Worm (Caenorhabditis elegans) whole organism, L4 larva: Measurements from ENCODE around the gene Y37H2A.14.

Source experiments
- F10B5.3 ChIP-seq: sonication (generic microtip); optimal IDR thresholded peaks from 2 replicates; lab custom pipeline; 2016; ENCODE audit warnings: mild to moderate bottlenecking, missing genetic modification characterization, missing compliant biosample characterization
- F37D6.2 ChIP-seq: sonication (generic microtip); optimal IDR thresholded peaks from 2 replicates; lab custom pipeline; 2016; ENCODE audit warnings: mild to moderate bottlenecking, missing genetic modification characterization, missing compliant biosample characterization
- F44E2.7 ChIP-seq: fragments of 200-800 bp; sonication (Bioruptor generic); IDR thresholded peaks from 2 replicates; pipeline ENCODE4 v2.1.2; 2022; ENCODE audit warnings: missing genetic modification characterization, missing compliant biosample characterization
- T20F7.1 ChIP-seq: fragments of 200-800 bp; sonication (Bioruptor generic); optimal IDR thresholded peaks from 2 replicates; lab custom pipeline; 2018; ENCODE audit warnings: mild to moderate bottlenecking, missing genetic modification characterization, missing compliant biosample characterization
- Y5F2A.4 ChIP-seq: fragments of 200-800 bp; sonication (Bioruptor generic); optimal IDR thresholded peaks from 2 replicates; lab custom pipeline; 2018; ENCODE audit warnings: mild to moderate bottlenecking, missing genetic modification characterization, missing compliant biosample characterization
- ZK546.5 ChIP-seq, 2 experiments: sonication (generic microtip); optimal IDR thresholded peaks; 2 replicates each; lab custom pipeline; 2017; ENCODE audit warnings: missing biosample characterization in 2 of 2, missing genetic modification characterization in 2 of 2
- aha-1 ChIP-seq: fragments of 150-350 bp; peaks from one replicate; lab custom pipeline; 2014; ENCODE audit warnings: missing biosample characterization, missing genetic modification characterization
- ceh-28 ChIP-seq: fragments of 150-350 bp; optimal IDR thresholded peaks from 2 replicates; lab custom pipeline; 2014; ENCODE audit warnings: missing biosample characterization, missing genetic modification reagents, missing genetic modification characterization
- ceh-32 ChIP-seq: sonication (generic microtip); optimal IDR thresholded peaks from 2 replicates; lab custom pipeline; 2016; ENCODE audit warnings: mild to moderate bottlenecking, missing genetic modification characterization, missing compliant biosample characterization; ENCODE audit not compliant: poor library complexity
- ces-1 ChIP-seq: fragments of 150-350 bp; sonication (generic microtip); optimal IDR thresholded peaks from 4 replicates; lab custom pipeline; 2014; ENCODE audit warnings: missing biosample characterization, missing genetic modification reagents, missing genetic modification characterization
- daf-19 ChIP-seq: fragments of 200-800 bp; sonication (Bioruptor generic); conservative IDR thresholded peaks from 2 replicates; pipeline ENCODE4 v1.3.6; 2022; ENCODE audit warnings: missing genetic modification characterization, missing compliant biosample characterization
- duxl-1 ChIP-seq: sonication (generic microtip); optimal IDR thresholded peaks from 2 replicates; lab custom pipeline; 2016; ENCODE audit warnings: mild to moderate bottlenecking, missing genetic modification characterization, moderate library complexity, missing compliant biosample characterization; ENCODE audit not compliant: poor library complexity
- egl-43 ChIP-seq: fragments of 200-800 bp; sonication (Bioruptor generic); IDR thresholded peaks from 2 replicates; pipeline ENCODE4 v1.3.6; 2022; ENCODE audit warnings: missing genetic modification reagents, missing genetic modification characterization, missing compliant biosample characterization
- gei-8 ChIP-seq: fragments of 200-800 bp; sonication (Bioruptor generic); optimal IDR thresholded peaks from 2 replicates; lab custom pipeline; 2018; ENCODE audit warnings: mild to moderate bottlenecking, missing genetic modification characterization, missing compliant biosample characterization
- hif-1 ChIP-seq, 2 experiments: sonication (generic microtip); optimal IDR thresholded peaks; 2 replicates each; lab custom pipeline; 2016 to 2017; ENCODE audit warnings: missing compliant biosample characterization in 2 of 2, missing genetic modification characterization in 2 of 2, missing genetic modification reagents in 2 of 2, missing genotype in 2 of 2, mild to moderate bottlenecking in 1 of 2
- jun-1 ChIP-seq: fragments of 150-350 bp; optimal IDR thresholded peaks from 2 replicates; lab custom pipeline; 2014; ENCODE audit warnings: missing biosample characterization, missing genetic modification reagents, missing genetic modification characterization
- lim-7 ChIP-seq: fragments of 200-800 bp; sonication (Bioruptor generic); IDR thresholded peaks from 2 replicates; pipeline ENCODE4 v1.3.6; 2022; ENCODE audit warnings: missing genetic modification characterization, missing compliant biosample characterization
- lin-1 ChIP-seq: fragments of 200-800 bp; sonication (Bioruptor generic); IDR thresholded peaks from 2 replicates; pipeline ENCODE4 v1.3.6; 2022; ENCODE audit warnings: missing genetic modification reagents, missing genetic modification characterization, missing compliant biosample characterization
- lir-3 ChIP-seq: sonication (generic microtip); optimal IDR thresholded peaks from 2 replicates; lab custom pipeline; 2016; ENCODE audit warnings: mild to moderate bottlenecking, missing genetic modification characterization, missing compliant biosample characterization
- mdt-29 ChIP-seq: fragments of 200-800 bp; sonication (Bioruptor generic); IDR thresholded peaks from 2 replicates; pipeline ENCODE4 v1.3.6; 2022; ENCODE audit warnings: missing genetic modification reagents, missing genetic modification characterization, missing compliant biosample characterization
- mxl-2 ChIP-seq: fragments of 200-800 bp; sonication (Bioruptor generic); conservative IDR thresholded peaks from 2 replicates; pipeline ENCODE4 v1.3.6; 2022; ENCODE audit warnings: missing genetic modification reagents, missing genetic modification characterization, missing compliant biosample characterization
- mxl-3 ChIP-seq: fragments of 200-800 bp; sonication (Bioruptor generic); optimal IDR thresholded peaks from 2 replicates; lab custom pipeline; 2018; ENCODE audit warnings: mild to moderate bottlenecking, missing genetic modification characterization, missing compliant biosample characterization
- nhr-11 ChIP-seq: fragments of 150-350 bp; optimal IDR thresholded peaks from 2 replicates; lab custom pipeline; 2014; ENCODE audit warnings: missing biosample characterization, missing genetic modification characterization
- nhr-76 ChIP-seq: fragments of 150-350 bp; optimal IDR thresholded peaks from 2 replicates; lab custom pipeline; 2014; ENCODE audit warnings: missing biosample characterization, missing genetic modification characterization
- skn-1 ChIP-seq: fragments of 150-350 bp; optimal IDR thresholded peaks from 2 replicates; lab custom pipeline; 2014; ENCODE audit warnings: missing biosample characterization, missing genetic modification characterization
- snpc-1.2 ChIP-seq: fragments of 200-800 bp; sonication (Bioruptor generic); IDR thresholded peaks from 2 replicates; pipeline ENCODE4 v1.3.6; 2022; ENCODE audit warnings: missing genetic modification reagents, missing genetic modification characterization, missing compliant biosample characterization
- snpc-4 ChIP-seq: fragments of 150-350 bp; optimal IDR thresholded peaks from 2 replicates; lab custom pipeline; 2014; ENCODE audit warnings: missing biosample characterization, missing genetic modification characterization
- spr-1 ChIP-seq: sonication (generic microtip); optimal IDR thresholded peaks from 2 replicates; lab custom pipeline; 2016; ENCODE audit warnings: mild to moderate bottlenecking, missing genetic modification characterization, missing compliant biosample characterization
- unc-62 ChIP-seq, 3 experiments: fragments of 150-350 bp in 1 of 3; sonication (generic microtip); optimal IDR thresholded peaks in 2 of 3; peaks in 1 of 3; 1 replicate in 1 of 3; 2 replicates in 2 of 3; lab custom pipeline; 2014 to 2017; ENCODE audit warnings: missing biosample characterization in 3 of 3, missing genetic modification characterization in 3 of 3, missing genetic modification reagents in 3 of 3, missing genotype in 1 of 3
- zfp-2 ChIP-seq: sonication (generic microtip); optimal IDR thresholded peaks from 2 replicates; lab custom pipeline; 2016; ENCODE audit warnings: mild to moderate bottlenecking, missing genetic modification characterization, missing compliant biosample characterization
- zfp-3 ChIP-seq: fragments of 200-800 bp; sonication (Bioruptor generic); conservative IDR thresholded peaks from 2 replicates; pipeline ENCODE4 v1.3.6; 2022; ENCODE audit warnings: missing genetic modification reagents, missing genetic modification characterization, missing compliant biosample characterization
- ztf-11 ChIP-seq: fragments of 150-350 bp; optimal IDR thresholded peaks from 2 replicates; lab custom pipeline; 2014; ENCODE audit warnings: missing biosample characterization, missing genetic modification characterization

Y37H2A.14 gene

ce11 chrV:18128545-18128944, 15.0 kb upstream of the Y37H2A.14 start:
- no peak for TF ChIP-seq ceh-32 (tag; lab: Kevin White, UChicago)
- peak; percentile 91 for TF ChIP-seq aha-1 (tag; lab: Kevin White, UChicago)

DNA sequence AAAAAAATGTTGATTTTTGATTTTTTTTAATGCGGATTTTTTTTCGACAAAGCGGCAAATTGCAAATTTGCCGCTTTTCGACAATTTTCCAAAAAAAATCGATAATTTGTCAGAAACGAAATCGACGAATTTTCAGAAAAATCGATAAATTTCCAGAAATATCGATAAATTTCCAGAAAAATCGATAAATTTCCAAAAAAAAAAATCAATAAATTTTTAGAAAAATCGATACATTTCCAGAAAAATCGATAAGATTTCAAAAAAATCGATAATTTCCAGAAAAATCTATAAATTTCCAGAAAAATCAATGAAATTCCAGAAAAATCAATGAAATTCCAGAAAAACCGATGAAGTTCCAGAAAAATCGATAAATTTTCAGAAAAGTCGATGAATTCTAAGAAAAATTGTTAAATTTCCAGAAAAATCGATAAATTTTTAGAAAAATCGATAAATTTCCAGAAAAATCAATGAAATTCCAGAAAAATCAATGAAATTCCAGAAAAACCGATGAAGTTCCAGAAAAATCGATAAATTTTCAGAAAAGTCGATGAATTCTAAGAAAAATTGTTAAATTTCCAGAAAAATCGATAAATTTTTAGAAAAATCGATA, 13.8 kb upstream of the Y37H2A.14 start:
- peak; percentile 76 for TF ChIP-seq ceh-28 (tag; lab: Kevin White, UChicago)

DNA sequence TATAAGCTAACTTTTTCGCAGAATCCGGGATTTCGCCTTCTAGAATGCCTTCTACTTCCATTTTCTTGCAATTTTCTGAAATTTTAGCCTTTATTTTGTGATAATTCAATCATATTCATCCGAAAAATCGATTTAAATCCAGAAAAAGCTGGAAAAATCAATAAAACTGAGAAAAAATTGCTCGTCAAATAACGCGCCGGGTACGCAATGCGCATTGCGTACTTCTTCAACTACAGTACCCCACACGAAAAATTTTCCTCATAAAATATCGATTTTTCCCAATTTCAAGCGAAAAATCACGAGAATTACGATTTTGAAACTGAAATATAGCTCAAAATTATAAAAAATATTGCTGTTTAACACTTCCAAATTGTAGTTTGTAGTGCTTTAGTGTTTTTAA, 12.5 kb upstream of the Y37H2A.14 start, which contains the start of gene Y37H2A.12:
Gene Y37H2A.12, minus strand, starts transcription at position 81 of the 400 bp plus-strand sequence.
- TF ChIP-seq ztf-11 (tag; lab: Kevin White, UChicago) (no peak), egl-43 (GFP tag; lab: Robert Waterston, UW) (no peak), Y5F2A.4 (GFP tag; lab: Kevin White, UChicago) (no peak), duxl-1 (tag; lab: Kevin White, UChicago) (no peak), unc-62 (GFP tag; optimal IDR thresholded peaks at IDR 0.05 in 1 of 2; lab: Kevin White, UChicago) (peak in 1 of 2 experiments; percentile 21), unc-62 (tag; optimal IDR thresholded peaks at IDR 0.05; lab: Kevin White, UChicago) (no peak), mxl-2 (GFP tag; lab: Robert Waterston, UW) (no peak), nhr-76 (tag; lab: Kevin White, UChicago) (no peak), daf-19 (GFP tag; lab: Robert Waterston, UW) (no peak)

- TF ChIP-seq F10B5.3 (tag; lab: Kevin White, UChicago) (no peak), zfp-2 (tag; lab: Kevin White, UChicago) (no peak), mxl-3 (no peak), F37D6.2 (tag; lab: Kevin White, UChicago) (no peak), lin-1 (GFP tag; lab: Robert Waterston, UW) (no peak), nhr-76 (tag; lab: Kevin White, UChicago) (no peak), jun-1 (tag; lab: Kevin White, UChicago) (no peak), snpc-1.2 (GFP tag; lab: Robert Waterston, UW) (no peak), zfp-3 (no peak), snpc-4 (tag; lab: Kevin White, UChicago) (no peak), F44E2.7 (no peak), skn-1 (tag; lab: Kevin White, UChicago) (no peak), ZK546.5 (tag; optimal IDR thresholded peaks at IDR 0.05; lab: Kevin White, UChicago) (no peak), gei-8 (GFP tag; lab: Kevin White, UChicago) (no peak), ces-1 (GFP tag; lab: Kevin White, UChicago) (no peak), nhr-11 (tag; lab: Kevin White, UChicago) (no peak), T20F7.1 (GFP tag; lab: Kevin White, UChicago) (no peak), lim-7 (no peak), lir-3 (tag; lab: Kevin White, UChicago) (no peak), mdt-29 (no peak)
Observed at ce11 chrV:18133177-18133576, 10.4 kb upstream of the Y37H2A.14 start, which contains the start of gene Y37H2A.18. Y37H2A.18 (minus strand) TSS chrV:18133277.

- TF ChIP-seq ceh-32 (tag; lab: Kevin White, UChicago) (no peak), aha-1 (tag; lab: Kevin White, UChicago) (peak; percentile 50)
Observed at ce11 chrV:18134378-18134777, 9.2 kb upstream of the Y37H2A.14 start, which contains the start of gene Y37H2A.7. Y37H2A.7 (minus strand) TSS chrV:18134478.

DNA sequence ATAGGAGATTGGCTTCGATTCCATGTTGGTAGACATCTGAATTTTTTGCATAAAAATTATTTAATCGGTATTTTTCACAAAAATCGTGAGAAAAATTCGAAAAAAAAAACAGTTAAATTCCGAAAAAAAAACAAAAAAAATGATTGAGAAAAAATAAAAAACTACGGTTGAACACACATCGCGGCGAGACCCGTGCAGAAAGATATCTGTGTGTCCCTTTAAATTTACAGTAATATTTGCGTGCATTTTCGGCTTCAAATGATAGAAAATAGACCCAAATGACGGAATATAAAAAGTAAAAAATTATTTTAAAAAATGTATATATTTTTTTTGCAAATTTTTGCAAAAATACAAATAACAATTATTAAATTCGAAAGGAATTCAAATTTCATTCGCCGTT, 5.9 kb upstream of the Y37H2A.14 start:
- TF ChIP-seq hif-1 (tag; optimal IDR thresholded peaks at IDR 0.05; lab: Kevin White, UChicago) (no peak), spr-1 (tag; lab: Kevin White, UChicago) (no peak)
